Fruit fly (Drosophila melanogaster): ENCODE data around the gene CG5382.

DNA sequence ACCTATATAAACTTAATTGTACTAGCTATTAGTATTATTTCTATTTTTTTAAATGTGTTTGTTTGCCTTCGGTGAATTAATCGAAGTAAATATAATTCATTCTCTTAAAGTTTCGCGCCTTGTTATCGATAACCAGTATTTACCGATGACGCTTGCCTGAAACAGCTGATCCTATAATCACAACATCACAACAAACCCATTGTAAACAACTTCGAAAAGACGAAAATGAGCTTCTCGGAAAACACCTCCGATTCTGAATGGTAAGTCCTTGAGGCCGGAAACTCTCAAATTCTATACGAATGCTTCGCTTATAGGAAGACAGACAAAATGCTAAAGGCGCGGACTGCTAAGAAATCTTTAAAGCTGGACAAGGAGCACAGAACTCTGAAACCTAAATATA, 14.2 kb upstream of the CG5382 start, which contains the start of gene CG34149:
- TF ChIP-seq CG8478 (optimal IDR thresholded peaks at IDR 0.05) = no peak
- TF ChIP-seq CTCF (optimal IDR thresholded peaks at IDR 0.05) = no peak

Measured in S2 (cell line).